Worm (Caenorhabditis elegans): ENCODE results near the gene C04B4.6.

C04B4.6 gene

DNA sequence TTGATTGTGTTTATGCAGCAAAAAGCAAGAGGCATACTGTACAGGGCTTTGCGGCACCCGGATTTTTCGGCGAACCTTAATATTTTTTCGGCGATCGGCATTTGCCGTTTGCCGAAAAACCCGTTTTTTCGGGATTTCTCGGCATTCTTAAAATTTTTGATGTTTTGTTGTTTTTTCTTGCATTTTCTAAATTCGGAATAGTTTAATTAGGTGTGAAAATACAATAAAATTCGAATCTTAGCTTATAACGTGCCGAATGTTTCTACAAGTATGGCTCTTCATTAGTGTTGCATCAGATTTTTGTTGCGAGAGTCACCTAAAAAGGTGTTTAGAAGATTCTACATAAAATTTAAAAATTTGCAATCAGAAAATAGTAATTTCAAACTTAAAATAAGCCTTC, at the start of gene C04B4.6:
TSS of gene C04B4.6 (minus strand) at position 101 of the 400 bp plus-strand sequence.
- TF ChIP-seq mab-5 (tag; optimal IDR thresholded peaks at IDR 0.05) = no peak
- no peak for TF ChIP-seq sem-4 (tag; optimal IDR thresholded peaks at IDR 0.05)
- no peak for TF ChIP-seq nhr-77 (tag; optimal IDR thresholded peaks at IDR 0.05)
- no peak for TF ChIP-seq blmp-1 (tag; optimal IDR thresholded peaks at IDR 0.05; ENCODE audit: insufficient read depth)
- no peak for TF ChIP-seq lin-11 (tag; optimal IDR thresholded peaks at IDR 0.05)
- no peak for TF ChIP-seq snpc-4 (tag; optimal IDR thresholded peaks at IDR 0.05)
- TF ChIP-seq ceh-82 (tag; optimal IDR thresholded peaks at IDR 0.05) = no peak

DNA sequence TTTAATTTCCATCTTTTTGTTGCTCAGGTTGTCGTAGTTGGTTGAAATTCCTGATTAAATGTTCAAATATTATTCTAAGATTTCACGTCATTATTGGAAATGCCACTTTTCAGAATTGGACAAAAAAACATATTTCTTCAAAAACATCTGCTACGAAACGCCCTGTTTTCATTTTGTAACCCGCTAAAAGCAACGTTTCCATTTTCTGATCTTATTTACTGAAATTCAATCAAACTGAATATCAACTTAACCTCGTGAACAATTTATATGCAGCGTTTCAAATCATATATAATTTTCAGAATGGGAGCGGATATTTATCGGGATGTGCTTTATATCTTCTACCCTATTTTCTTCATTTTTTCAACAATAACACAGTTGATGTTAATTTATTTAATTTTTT, 48.0 kb upstream of the C04B4.6 start, which contains the start of gene srd-40:
TSS of gene srd-40 (plus strand) at position 301 of the 400 bp plus-strand sequence.
- TF ChIP-seq unc-39 (tag; optimal IDR thresholded peaks at IDR 0.05) = no peak
- no peak for TF ChIP-seq dmd-4 (tag; optimal IDR thresholded peaks at IDR 0.05)
- no peak for TF ChIP-seq lin-11 (tag; optimal IDR thresholded peaks at IDR 0.05)
- TF ChIP-seq ztf-11 (tag; optimal IDR thresholded peaks at IDR 0.05) = no peak

DNA sequence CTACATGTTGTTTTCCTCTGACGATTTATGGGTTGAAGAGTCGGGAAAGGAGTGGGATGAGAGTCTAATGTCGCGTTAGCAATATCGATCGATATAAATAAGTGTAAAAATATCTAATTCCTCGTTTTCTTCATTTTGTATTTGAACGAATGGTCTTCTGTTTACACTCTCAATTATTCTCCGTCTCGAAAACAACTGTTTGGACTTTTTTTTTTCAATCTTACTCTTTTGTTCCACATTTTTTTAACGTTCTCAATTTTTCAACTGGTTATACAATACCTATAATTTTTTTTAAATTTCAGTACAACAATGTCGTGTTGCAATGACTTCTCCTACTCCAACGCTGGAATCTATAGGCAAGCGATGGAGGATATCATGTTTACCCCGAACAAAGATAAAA, 45.9 kb upstream of the C04B4.6 start, which contains the start of gene F17A2.13:
TSS of gene F17A2.13 (plus strand) at position 301 of the 400 bp plus-strand sequence.
- TF ChIP-seq mbf-1 (tag; optimal IDR thresholded peaks at IDR 0.05) (no peak), nhr-10 (tag; optimal IDR thresholded peaks at IDR 0.05) (no peak), elt-3 (tag; optimal IDR thresholded peaks at IDR 0.05) (no peak), sem-4 (tag; optimal IDR thresholded peaks at IDR 0.05) (no peak), gmeb-1 (tag; optimal IDR thresholded peaks at IDR 0.05) (no peak), peb-1 (tag; optimal IDR thresholded peaks at IDR 0.05) (no peak), unc-62 (GFP tag; optimal IDR thresholded peaks at IDR 0.05) (no peak), unc-55 (GFP tag; optimal IDR thresholded peaks at IDR 0.05) (no peak)

DNA sequence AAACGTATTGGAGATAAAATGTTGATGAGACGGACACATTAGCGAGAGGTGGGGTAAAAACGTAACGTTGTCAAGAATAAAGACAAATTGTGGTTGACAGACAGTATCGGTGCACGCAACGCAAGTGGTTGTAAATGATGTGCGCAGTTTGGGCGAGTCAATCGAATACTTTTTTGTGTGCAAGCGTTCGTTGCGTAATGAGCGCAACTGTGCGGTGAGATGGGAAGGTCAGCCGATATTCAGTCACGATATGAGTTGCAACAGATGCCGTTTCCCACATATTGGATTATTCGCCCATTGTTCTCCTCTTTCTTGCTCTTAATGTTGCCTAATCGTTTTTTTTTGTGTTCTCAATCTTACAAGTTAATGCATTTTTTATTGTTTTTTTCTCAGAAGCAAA, 45.3 kb upstream of the C04B4.6 start, which contains the start of gene ceh-40:
TSS of gene ceh-40 (minus strand) at position 41 of the 400 bp plus-strand sequence.
- no peak for TF ChIP-seq C34F6.9 (tag; optimal IDR thresholded peaks at IDR 0.05)
- TF ChIP-seq nhr-25 (tag; optimal IDR thresholded peaks at IDR 0.05) = no peak
- TF ChIP-seq alr-1 (tag; optimal IDR thresholded peaks at IDR 0.05) = no peak
- no peak for TF ChIP-seq mab-5 (tag; optimal IDR thresholded peaks at IDR 0.05)
- TF ChIP-seq ceh-82 (tag; optimal IDR thresholded peaks at IDR 0.05) = no peak
- no peak for TF ChIP-seq unc-62 (GFP tag; optimal IDR thresholded peaks at IDR 0.05)
- no peak for TF ChIP-seq snpc-4 (tag; optimal IDR thresholded peaks at IDR 0.05)
- no peak for TF ChIP-seq ztf-4 (tag; optimal IDR thresholded peaks at IDR 0.05)

DNA sequence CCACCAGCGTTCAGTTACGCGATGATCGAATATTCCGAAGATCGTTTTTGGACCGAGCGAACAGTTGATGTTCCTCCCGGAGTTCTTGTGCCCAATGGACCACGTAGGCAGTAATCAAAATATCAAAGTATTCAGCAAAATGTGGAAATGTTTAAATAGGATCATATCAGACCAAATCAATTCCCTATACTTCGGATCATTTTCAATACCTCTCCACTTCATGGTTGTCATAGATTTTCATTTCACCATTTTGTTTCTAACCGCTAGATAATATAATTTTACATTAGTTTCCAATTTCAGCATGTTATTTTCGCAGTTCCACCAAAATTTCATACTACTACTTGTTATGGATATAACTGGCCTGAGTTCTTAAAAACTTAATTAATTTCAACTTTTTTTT, 42.1 kb upstream of the C04B4.6 start:
- TF ChIP-seq R02D3.7 (tag; optimal IDR thresholded peaks at IDR 0.05) (no peak), blmp-1 (tag; optimal IDR thresholded peaks at IDR 0.05; ENCODE audit: insufficient read depth) (no peak), skn-1 (tag; optimal IDR thresholded peaks at IDR 0.05) (no peak), zag-1 (tag; optimal IDR thresholded peaks at IDR 0.05) (no peak), nhr-10 (tag; optimal IDR thresholded peaks at IDR 0.05) (no peak), ceh-82 (tag; optimal IDR thresholded peaks at IDR 0.05) (no peak), ztf-11 (tag; optimal IDR thresholded peaks at IDR 0.05) (no peak)

DNA sequence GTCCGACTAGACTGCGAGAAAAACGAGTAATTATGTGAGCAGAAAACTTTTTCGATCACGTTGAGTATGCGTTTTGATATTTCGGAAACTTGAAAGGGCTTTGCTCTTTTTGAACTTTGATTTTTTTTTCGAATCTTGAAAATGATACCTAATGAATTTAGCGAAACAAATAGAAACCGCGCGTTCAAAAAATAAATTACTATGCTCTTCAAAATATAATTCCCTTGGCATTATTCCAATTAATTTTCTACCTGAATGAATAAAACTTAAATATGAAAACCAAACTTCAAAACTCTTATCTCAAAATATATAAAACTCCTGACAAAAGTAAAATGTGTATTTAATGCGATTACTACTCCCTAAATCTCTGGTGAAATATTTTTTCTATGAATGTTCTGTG, 39.8 kb upstream of the C04B4.6 start, which contains the start of gene xtr-2:
TSS of gene xtr-2 (plus strand) at position 301 of the 400 bp plus-strand sequence.
- TF ChIP-seq fos-1 (tag; optimal IDR thresholded peaks at IDR 0.05) (no peak), egl-27 (tag; optimal IDR thresholded peaks at IDR 0.05) (no peak), R02D3.7 (tag; optimal IDR thresholded peaks at IDR 0.05) (no peak), ceh-82 (tag; optimal IDR thresholded peaks at IDR 0.05) (no peak), snpc-4 (tag; optimal IDR thresholded peaks at IDR 0.05) (no peak), C34F6.9 (tag; optimal IDR thresholded peaks at IDR 0.05) (no peak), Y55F3AM.14 (GFP tag; optimal IDR thresholded peaks at IDR 0.05) (no peak), ztf-1 (GFP tag; conservative IDR thresholded peaks at IDR 0.05) (no peak), unc-39 (tag; optimal IDR thresholded peaks at IDR 0.05) (no peak), ceh-16 (tag; optimal IDR thresholded peaks at IDR 0.05) (no peak), ama-1 (optimal IDR thresholded peaks at IDR 0.05) (no peak), blmp-1 (tag; optimal IDR thresholded peaks at IDR 0.05; ENCODE audit: insufficient read depth) (no peak), unc-55 (GFP tag; optimal IDR thresholded peaks at IDR 0.05) (no peak), nhr-23 (tag; optimal IDR thresholded peaks at IDR 0.05) (no peak), nhr-10 (tag; optimal IDR thresholded peaks at IDR 0.05) (no peak), nhr-11 (tag; optimal IDR thresholded peaks at IDR 0.05) (no peak), nhr-12 (tag; optimal IDR thresholded peaks at IDR 0.05) (no peak), alr-1 (tag; optimal IDR thresholded peaks at IDR 0.05) (no peak), mab-5 (tag; optimal IDR thresholded peaks at IDR 0.05) (no peak)

All from whole organism, L2 larva.